Worm (Caenorhabditis elegans) whole organism, mixed stage, embryonic: ENCODE measurements around the gene nsph-3.2.

Experiments used
- M03D4.4 ChIP-seq: sonication (generic microtip); optimal IDR thresholded peaks from 2 replicates; lab custom pipeline; 2017; ENCODE audit warnings: mild to moderate bottlenecking, missing genetic modification characterization, missing compliant biosample characterization
- bed-3 ChIP-seq: fragments of 200-800 bp; sonication (Bioruptor generic); optimal IDR thresholded peaks from 3 replicates; lab custom pipeline; 2018; ENCODE audit warnings: mild to moderate bottlenecking, missing genetic modification characterization, moderate library complexity, missing compliant biosample characterization
- blmp-1 ChIP-seq: fragments of 150-350 bp; optimal IDR thresholded peaks from 2 replicates; lab custom pipeline; 2014; ENCODE audit warnings: missing biosample characterization, missing genetic modification characterization
- ceh-39 ChIP-seq: fragments of 150-350 bp; optimal IDR thresholded peaks from 2 replicates; lab custom pipeline; 2014; ENCODE audit warnings: missing biosample characterization, missing genetic modification characterization
- ceh-43 ChIP-seq: fragments of 200-800 bp; sonication (Bioruptor generic); optimal IDR thresholded peaks from 2 replicates; lab custom pipeline; 2018; ENCODE audit warnings: mild to moderate bottlenecking, missing genetic modification characterization, moderate library complexity, missing compliant biosample characterization
- ceh-83 ChIP-seq: fragments of 200-800 bp; sonication (Bioruptor generic); optimal IDR thresholded peaks from 2 replicates; lab custom pipeline; 2018; ENCODE audit warnings: mild to moderate bottlenecking, missing genetic modification characterization, missing compliant biosample characterization
- ces-1 ChIP-seq: fragments of 150-350 bp; optimal IDR thresholded peaks from 2 replicates; lab custom pipeline; 2014; ENCODE audit warnings: missing biosample characterization, missing genetic modification reagents, missing genetic modification characterization
- drap-1 ChIP-seq: fragments of 200-800 bp; sonication (Bioruptor generic); optimal IDR thresholded peaks from 3 replicates; lab custom pipeline; 2018; ENCODE audit warnings: mild to moderate bottlenecking, missing genetic modification characterization, missing compliant biosample characterization
- elt-1 ChIP-seq: sonication (generic microtip); optimal IDR thresholded peaks from 2 replicates; lab custom pipeline; 2017; ENCODE audit warnings: missing genetic modification characterization, mild to moderate bottlenecking, missing compliant biosample characterization, antibody characterized with exemption, moderate library complexity, borderline replicate concordance; ENCODE audit not compliant: insufficient read depth
- elt-3 ChIP-seq: fragments of 150-350 bp; optimal IDR thresholded peaks from 2 replicates; lab custom pipeline; 2014; ENCODE audit warnings: missing biosample characterization, missing genetic modification characterization
- flh-1 ChIP-seq: fragments of 200-800 bp; sonication (Bioruptor generic); optimal IDR thresholded peaks from 2 replicates; lab custom pipeline; 2018; ENCODE audit warnings: mild to moderate bottlenecking, missing genetic modification characterization, moderate library complexity, missing compliant biosample characterization
- ham-2 ChIP-seq: fragments of 200-800 bp; sonication (Bioruptor generic); optimal IDR thresholded peaks from 2 replicates; lab custom pipeline; 2018; ENCODE audit warnings: mild to moderate bottlenecking, missing genetic modification characterization, missing compliant biosample characterization
- hlh-1 ChIP-seq: fragments of 150-350 bp; optimal IDR thresholded peaks from 2 replicates; lab custom pipeline; 2014; ENCODE audit warnings: missing biosample characterization, missing genetic modification reagents, missing genetic modification characterization
- lin-13 ChIP-seq: fragments of 150-350 bp; optimal IDR thresholded peaks from 2 replicates; lab custom pipeline; 2014; ENCODE audit warnings: missing biosample characterization, missing genetic modification characterization
- lin-32 ChIP-seq: fragments of 200-800 bp; sonication (Bioruptor generic); optimal IDR thresholded peaks from 2 replicates; lab custom pipeline; 2018; ENCODE audit warnings: mild to moderate bottlenecking, missing genetic modification characterization, missing compliant biosample characterization
- lsy-2 ChIP-seq: fragments of 150-350 bp; optimal IDR thresholded peaks from 2 replicates; lab custom pipeline; 2014; ENCODE audit warnings: missing biosample characterization, missing genetic modification characterization
- mep-1 ChIP-seq: fragments of 150-350 bp; optimal IDR thresholded peaks from 2 replicates; lab custom pipeline; 2017; ENCODE audit warnings: missing biosample characterization, missing genetic modification reagents, missing genetic modification characterization, inconsistent platforms
- mls-2 ChIP-seq: sonication (generic microtip); optimal IDR thresholded peaks from 2 replicates; lab custom pipeline; 2016; ENCODE audit warnings: mild to moderate bottlenecking, missing genetic modification characterization, moderate library complexity, missing compliant biosample characterization
- nhr-12 ChIP-seq: fragments of 150-350 bp; optimal IDR thresholded peaks from 2 replicates; lab custom pipeline; 2014; ENCODE audit warnings: missing biosample characterization, missing genetic modification characterization
- nhr-237 ChIP-seq: fragments of 150-350 bp; optimal IDR thresholded peaks from 2 replicates; lab custom pipeline; 2014; ENCODE audit warnings: missing biosample characterization, missing genetic modification characterization
- nhr-28 ChIP-seq: fragments of 150-350 bp; optimal IDR thresholded peaks from 2 replicates; lab custom pipeline; 2014; ENCODE audit warnings: missing biosample characterization, missing genetic modification characterization
- pha-4 ChIP-seq: fragments of 150-350 bp; optimal IDR thresholded peaks from 2 replicates; lab custom pipeline; 2018; ENCODE audit warnings: missing biosample characterization, missing genetic modification reagents, missing genetic modification characterization
- sem-2 ChIP-seq: fragments of 200-800 bp; sonication (Bioruptor generic); optimal IDR thresholded peaks from 2 replicates; lab custom pipeline; 2018; ENCODE audit warnings: mild to moderate bottlenecking, missing genetic modification characterization, missing compliant biosample characterization
- sptf-1 ChIP-seq: sonication (generic microtip); optimal IDR thresholded peaks from 2 replicates; lab custom pipeline; 2017; ENCODE audit warnings: mild to moderate bottlenecking, missing genetic modification characterization, moderate library complexity, missing compliant biosample characterization
- tbx-8 ChIP-seq: fragments of 200-800 bp; sonication (Bioruptor generic); optimal IDR thresholded peaks from 2 replicates; lab custom pipeline; 2018; ENCODE audit warnings: mild to moderate bottlenecking, missing genetic modification characterization, moderate library complexity, missing compliant biosample characterization
- unc-120 ChIP-seq: sonication (generic microtip); optimal IDR thresholded peaks from 2 replicates; lab custom pipeline; 2017; ENCODE audit warnings: missing genetic modification characterization, missing compliant biosample characterization; ENCODE audit not compliant: poor library complexity, severe bottlenecking
- unc-39 ChIP-seq: fragments of 150-350 bp; optimal IDR thresholded peaks from 2 replicates; lab custom pipeline; 2014; ENCODE audit warnings: missing biosample characterization, missing genetic modification characterization
- unc-62 ChIP-seq: fragments of 150-350 bp; optimal IDR thresholded peaks from 2 replicates; lab custom pipeline; 2014; ENCODE audit warnings: missing biosample characterization, missing genetic modification reagents, missing genetic modification characterization
- zip-8 ChIP-seq: fragments of 150-350 bp; optimal IDR thresholded peaks from 2 replicates; lab custom pipeline; 2014; ENCODE audit warnings: missing biosample characterization, missing genetic modification characterization
- ztf-11 ChIP-seq: fragments of 150-350 bp; optimal IDR thresholded peaks from 2 replicates; lab custom pipeline; 2014; ENCODE audit warnings: missing biosample characterization, missing genetic modification characterization

The nsph-3.2 gene

DNA sequence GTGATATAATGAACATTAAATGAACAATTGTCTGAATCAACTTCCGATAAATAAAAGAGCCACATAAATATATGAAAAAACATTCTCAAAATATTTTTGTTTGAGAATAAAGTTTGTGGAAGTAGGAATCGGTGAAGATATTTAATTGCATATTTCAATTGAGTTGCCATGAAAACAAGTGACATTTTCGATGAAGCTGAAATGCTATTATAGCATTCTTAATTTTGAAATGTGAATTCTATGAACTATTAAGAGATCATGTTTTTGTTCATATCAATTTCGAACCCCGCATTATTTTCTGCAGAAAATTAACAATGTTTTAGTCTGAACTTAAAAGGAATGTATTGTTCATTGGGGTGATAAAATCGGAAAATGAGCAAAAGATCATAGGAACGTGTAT, 9.5 kb downstream of the nsph-3.2 start, which contains the start of gene irld-21:
Gene irld-21 (minus strand): TSS at position 101 of the 400 bp plus-strand sequence.
- no peak for TF ChIP-seq ham-2
- TF ChIP-seq zip-8, result no peak
- TF ChIP-seq unc-120 (tag; lab: Kevin White, UChicago), result no peak
- TF ChIP-seq unc-39, result no peak
- TF ChIP-seq mep-1 (tag; lab: Kevin White, UChicago), result no peak
- TF ChIP-seq tbx-8 (GFP tag; lab: Kevin White, UChicago), result no peak
- TF ChIP-seq nhr-12 (tag; lab: Kevin White, UChicago), result no peak
- no peak for TF ChIP-seq sptf-1
- no peak for TF ChIP-seq ceh-83 (GFP tag; lab: Kevin White, UChicago)
- no peak for TF ChIP-seq lin-32 (GFP tag; lab: Kevin White, UChicago)
- TF ChIP-seq bed-3 (GFP tag; lab: Kevin White, UChicago), result no peak
- TF ChIP-seq unc-62 (GFP tag; lab: Kevin White, UChicago), result no peak
- TF ChIP-seq drap-1, result no peak
- TF ChIP-seq elt-1 (tag; lab: Kevin White, UChicago), result no peak
- TF ChIP-seq pha-4 (tag; lab: Kevin White, UChicago), result no peak

DNA sequence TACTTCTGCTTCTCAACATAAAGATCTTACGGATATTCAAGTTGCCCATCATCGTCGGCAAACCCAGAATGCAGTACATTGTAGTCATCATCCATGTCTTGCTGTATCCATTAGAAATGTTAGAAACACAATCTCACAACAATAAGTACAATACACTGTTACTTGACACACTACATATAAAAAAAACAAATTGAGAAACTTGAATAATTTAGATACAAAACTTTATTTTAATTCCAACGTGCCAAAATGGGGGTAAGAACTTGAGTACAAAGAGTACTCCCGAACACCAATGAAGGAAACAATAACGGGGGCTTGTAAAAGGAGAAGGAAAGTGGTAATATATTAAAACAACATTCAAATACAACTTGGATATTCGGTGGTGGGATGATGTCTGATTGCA, 13.9 kb downstream of the nsph-3.2 start, which contains the start of gene ctf-18:
Gene ctf-18 (minus strand): TSS at position 101 of the 400 bp plus-strand sequence.
- TF ChIP-seq hlh-1, result no peak
- TF ChIP-seq lin-13 (tag; lab: Kevin White, UChicago), result no peak
- TF ChIP-seq nhr-28 (tag; lab: Kevin White, UChicago), result no peak
- TF ChIP-seq mls-2 (tag; lab: Kevin White, UChicago), result no peak
- no peak for TF ChIP-seq M03D4.4 (tag; lab: Kevin White, UChicago)
- no peak for TF ChIP-seq drap-1
- TF ChIP-seq ceh-43 (GFP tag; lab: Kevin White, UChicago), result no peak
- no peak for TF ChIP-seq ztf-11 (tag; lab: Kevin White, UChicago)
- TF ChIP-seq unc-39, result no peak
- no peak for TF ChIP-seq sptf-1
- no peak for TF ChIP-seq ceh-83 (GFP tag; lab: Kevin White, UChicago)
- no peak for TF ChIP-seq tbx-8 (GFP tag; lab: Kevin White, UChicago)

DNA sequence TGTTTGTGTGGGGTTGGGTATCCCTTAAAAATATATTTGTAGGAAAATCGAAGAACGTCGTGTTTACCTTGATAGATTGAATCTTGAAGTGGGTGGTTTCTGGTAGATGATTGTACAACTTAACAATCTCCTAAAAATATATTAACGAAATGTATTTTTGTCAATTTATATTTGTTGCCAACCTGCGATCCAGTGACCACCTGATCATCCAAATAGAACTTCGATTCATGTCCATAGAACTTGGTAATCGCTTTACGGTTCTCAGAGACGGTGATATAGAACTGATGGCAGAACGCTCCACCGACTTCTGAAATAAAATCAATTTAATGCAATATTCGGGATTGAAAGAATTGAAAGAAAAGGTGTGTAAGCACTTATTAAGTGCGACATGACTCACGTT, 15.8 kb downstream of the nsph-3.2 start:
- TF ChIP-seq ham-2, result no peak
- TF ChIP-seq flh-1 (GFP tag; lab: Kevin White, UChicago), result no peak
- no peak for TF ChIP-seq sem-2 (GFP tag; lab: Kevin White, UChicago)
- TF ChIP-seq mep-1 (tag; lab: Kevin White, UChicago), result no peak
- TF ChIP-seq bed-3 (GFP tag; lab: Kevin White, UChicago), result no peak
- no peak for TF ChIP-seq tbx-8 (GFP tag; lab: Kevin White, UChicago)
- TF ChIP-seq blmp-1 (tag; lab: Kevin White, UChicago), result no peak
- TF ChIP-seq hlh-1, result no peak
- TF ChIP-seq drap-1, result no peak
- no peak for TF ChIP-seq ceh-39 (tag; lab: Kevin White, UChicago)
- TF ChIP-seq sptf-1, result no peak
- TF ChIP-seq ces-1 (GFP tag; lab: Kevin White, UChicago), result no peak

DNA sequence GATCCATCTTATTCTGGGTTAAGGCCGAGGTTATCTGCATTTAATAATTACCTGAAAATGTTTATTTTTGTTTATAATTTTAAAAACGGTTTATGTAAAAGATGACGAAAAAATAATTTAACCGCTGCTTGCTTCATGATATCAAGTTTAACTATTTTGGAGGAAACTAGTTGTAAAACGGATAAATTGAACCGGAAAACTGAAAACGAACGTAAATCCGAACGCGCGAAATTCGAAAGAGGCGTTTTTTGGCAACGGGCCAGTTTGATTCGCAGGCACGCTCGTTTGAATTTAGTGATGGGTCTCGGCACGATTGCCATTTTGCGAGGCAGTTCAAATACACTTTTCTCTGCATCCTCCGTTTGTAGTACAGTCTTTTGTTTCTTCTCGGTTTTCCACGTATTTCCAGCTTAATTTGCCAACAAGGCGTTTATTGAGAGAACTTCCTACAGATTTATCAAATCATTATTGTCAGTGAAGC, 16.3 kb downstream of the nsph-3.2 start, which contains the start of the genes gtbp-1 and K08F4.3:
Gene gtbp-1 (minus strand): TSS at position 51 of the 481 bp plus-strand sequence.
Gene K08F4.3 (plus strand): TSS at position 352 of the 481 bp plus-strand sequence.
- TF ChIP-seq ceh-43 (GFP tag; lab: Kevin White, UChicago) (no peak), lsy-2 (tag; lab: Kevin White, UChicago) (peak; percentile 73), tbx-8 (GFP tag; lab: Kevin White, UChicago) (no peak), unc-120 (tag; lab: Kevin White, UChicago) (peak; percentile 74), ceh-39 (tag; lab: Kevin White, UChicago) (peak; percentile 52), elt-3 (tag; lab: Kevin White, UChicago) (no peak), nhr-237 (tag; lab: Kevin White, UChicago) (peak; percentile 39), mep-1 (tag; lab: Kevin White, UChicago) (peak; percentile 74), nhr-12 (tag; lab: Kevin White, UChicago) (no peak), lin-13 (tag; lab: Kevin White, UChicago) (peak; percentile 57), flh-1 (GFP tag; lab: Kevin White, UChicago) (no peak), pha-4 (tag; lab: Kevin White, UChicago) (peak; percentile 47), ztf-11 (tag; lab: Kevin White, UChicago) (no peak), M03D4.4 (tag; lab: Kevin White, UChicago) (peak; percentile 23), hlh-1 (peak; percentile 6)
- TF ChIP-seq, all 35 proteins: peak for 9
